Fruit fly (Drosophila melanogaster) whole organism, embryonic: ENCODE results near the gene Atat.
A peak's percentile ranks its signal among the peaks of the same experiment; 100 is the strongest.

Experiments used
- ATbp ChIP-seq: fragments of 200-800 bp; sonication (Bioruptor generic); optimal IDR thresholded peaks from 2 replicates; lab custom pipeline; 2017; ENCODE audit warnings: missing biosample characterization, mild to moderate bottlenecking, missing genetic modification characterization, missing genetic modification reagents
- Bteb2 ChIP-seq: fragments of 200-800 bp; sonication (Bioruptor generic); optimal IDR thresholded peaks from 2 replicates; lab custom pipeline; 2016; ENCODE audit warnings: missing biosample characterization, missing genetic modification characterization
- CG1024 ChIP-seq: fragments of 200-800 bp; sonication (Bioruptor generic); IDR thresholded peaks from 2 replicates; pipeline ENCODE4 v1.3.6; 2022; ENCODE audit warnings: missing biosample characterization, missing genetic modification characterization
- CG10274 ChIP-seq: fragments of 200-800 bp; sonication (Bioruptor generic); optimal IDR thresholded peaks from 3 replicates; lab custom pipeline; 2017; ENCODE audit warnings: missing biosample characterization, mild to moderate bottlenecking, missing genetic modification characterization
- CG12104 ChIP-seq: fragments of 200-800 bp; sonication (Bioruptor generic); optimal IDR thresholded peaks from 3 replicates; lab custom pipeline; 2016; ENCODE audit warnings: missing biosample characterization, missing genetic modification characterization
- CG12236 ChIP-seq: fragments of 200-800 bp; sonication (Bioruptor generic); optimal IDR thresholded peaks from 2 replicates; lab custom pipeline; 2016; ENCODE audit warnings: missing biosample characterization, missing genetic modification characterization
- CG12391 ChIP-seq: fragments of 200-800 bp; sonication (Bioruptor generic); optimal IDR thresholded peaks from 3 replicates; lab custom pipeline; 2018; ENCODE audit warnings: missing biosample characterization, mild to moderate bottlenecking, missing genetic modification characterization, moderate library complexity
- CG12744 ChIP-seq: fragments of 200-800 bp; sonication (Bioruptor generic); optimal IDR thresholded peaks from 2 replicates; lab custom pipeline; 2016; ENCODE audit warnings: missing biosample characterization, missing genetic modification characterization
- CG12942 ChIP-seq: fragments of 200-800 bp; sonication (Bioruptor generic); optimal IDR thresholded peaks from 3 replicates; lab custom pipeline; 2016; ENCODE audit warnings: missing biosample characterization, missing genetic modification characterization
- CG13287 ChIP-seq: fragments of 200-800 bp; sonication (Bioruptor generic); IDR thresholded peaks from 2 replicates; pipeline ENCODE4 v1.3.6; 2022; ENCODE audit warnings: missing biosample characterization, missing genetic modification characterization; ENCODE audit not compliant: partially characterized antibody
- CG13894 ChIP-seq: fragments of 200-800 bp; sonication (Bioruptor generic); optimal IDR thresholded peaks from 3 replicates; lab custom pipeline; 2018; ENCODE audit warnings: missing biosample characterization, mild to moderate bottlenecking, missing genetic modification characterization, moderate library complexity
- CG14965 ChIP-seq: fragments of 200-800 bp; sonication (Bioruptor generic); optimal IDR thresholded peaks from 2 replicates; lab custom pipeline; 2016; ENCODE audit warnings: missing biosample characterization, missing genetic modification characterization, borderline replicate concordance
- CG15479 ChIP-seq: fragments of 200-800 bp; sonication (Bioruptor generic); optimal IDR thresholded peaks from 3 replicates; lab custom pipeline; 2019; ENCODE audit warnings: missing biosample characterization, mild to moderate bottlenecking, missing genetic modification characterization, moderate library complexity
- CG16813 ChIP-seq: fragments of 200-800 bp; sonication (Bioruptor generic); IDR thresholded peaks from 3 replicates; pipeline ENCODE4 v1.3.6; 2022; ENCODE audit warnings: missing biosample characterization, missing genetic modification characterization; ENCODE audit not compliant: partially characterized antibody
- CG17328 ChIP-seq: fragments of 200-800 bp; sonication (Bioruptor generic); IDR thresholded peaks from 2 replicates; pipeline ENCODE4 v1.3.6; 2022; ENCODE audit warnings: missing biosample characterization, missing genetic modification characterization
- CG17361 ChIP-seq: fragments of 200-800 bp; sonication (Bioruptor generic); IDR thresholded peaks from 3 replicates; pipeline ENCODE4 v1.3.6; 2022; ENCODE audit warnings: missing biosample characterization, missing genetic modification characterization
- CG18599 ChIP-seq: fragments of 200-800 bp; sonication (Bioruptor generic); optimal IDR thresholded peaks from 3 replicates; lab custom pipeline; 2017; ENCODE audit warnings: missing biosample characterization, missing genetic modification characterization, mild to moderate bottlenecking, moderate library complexity, missing genetic modification reagents
- CG31224 ChIP-seq: fragments of 200-800 bp; sonication (Bioruptor generic); IDR thresholded peaks from 2 replicates; pipeline ENCODE4 v1.3.6; 2022; ENCODE audit warnings: missing biosample characterization, missing genetic modification characterization
- CG4282 ChIP-seq: fragments of 200-800 bp; sonication (Bioruptor generic); optimal IDR thresholded peaks from 2 replicates; lab custom pipeline; 2016; ENCODE audit warnings: missing biosample characterization, missing genetic modification characterization
- CG4707 ChIP-seq: fragments of 200-800 bp; sonication (Bioruptor generic); optimal IDR thresholded peaks from 2 replicates; lab custom pipeline; 2018; ENCODE audit warnings: missing biosample characterization, mild to moderate bottlenecking, missing genetic modification characterization, moderate library complexity
- CG7928 ChIP-seq: fragments of 200-800 bp; sonication (Bioruptor generic); optimal IDR thresholded peaks from 2 replicates; lab custom pipeline; 2017; ENCODE audit warnings: missing biosample characterization, mild to moderate bottlenecking, missing genetic modification characterization
- CG8281 ChIP-seq: fragments of 200-800 bp; sonication (Bioruptor generic); optimal IDR thresholded peaks from 2 replicates; lab custom pipeline; 2018; ENCODE audit warnings: missing biosample characterization, mild to moderate bottlenecking, missing genetic modification characterization, moderate library complexity
- CG8924 ChIP-seq: fragments of 200-800 bp; optimal IDR thresholded peaks from 3 replicates; lab custom pipeline; 2019; ENCODE audit warnings: missing biosample characterization, mild to moderate bottlenecking, missing genetic modification characterization, moderate library complexity
- D ChIP-seq, 2 experiments: fragments of 200-800 bp in 1 of 2; fragments of >200 bp in 1 of 2; sonication (Bioruptor generic) in 1 of 2; optimal IDR thresholded peaks; 2 replicates in 1 of 2; 3 replicates in 1 of 2; lab custom pipeline; 2017; ENCODE audit warnings: mild to moderate bottlenecking in 1 of 2, missing biosample characterization in 1 of 2, missing genetic modification characterization in 1 of 2, missing genetic modification reagents in 1 of 2
- Doc2 ChIP-seq: fragments of 200-800 bp; sonication (Bioruptor generic); IDR thresholded peaks from 2 replicates; pipeline ENCODE4 v1.3.6; 2022; ENCODE audit warnings: missing biosample characterization, missing genetic modification characterization
- Doc3 ChIP-seq: fragments of 200-800 bp; sonication (Bioruptor generic); IDR thresholded peaks from 3 replicates; pipeline ENCODE4 v1.3.6; 2022; ENCODE audit warnings: missing biosample characterization, missing genetic modification characterization; ENCODE audit not compliant: partially characterized antibody
- Dref ChIP-seq: fragments of 200-800 bp; sonication (Bioruptor generic); IDR thresholded peaks from 2 replicates; pipeline ENCODE4 v1.3.6; 2022; ENCODE audit warnings: missing biosample characterization, missing genetic modification characterization
- E2f2 ChIP-seq: fragments of 200-800 bp; sonication (Bioruptor generic); IDR thresholded peaks from 2 replicates; pipeline ENCODE4 v1.3.6; 2022; ENCODE audit warnings: missing biosample characterization, missing genetic modification characterization
- Hmr ChIP-seq: fragments of 200-800 bp; sonication (Bioruptor generic); optimal IDR thresholded peaks from 3 replicates; lab custom pipeline; 2017; ENCODE audit warnings: mild to moderate bottlenecking, missing biosample characterization, missing genetic modification reagents, missing genetic modification characterization
- Lpt ChIP-seq: fragments of >200 bp; optimal IDR thresholded peaks from 2 replicates; lab custom pipeline; 2018; ENCODE audit warnings: missing biosample characterization, missing genetic modification characterization
- Med ChIP-seq: fragments of 200-800 bp; sonication (Bioruptor generic); peaks from one replicate; lab custom pipeline; 2016; ENCODE audit warnings: missing biosample characterization, missing genetic modification characterization, mild to moderate bottlenecking, inconsistent platforms, moderate library complexity
- al ChIP-seq: fragments of 200-800 bp; sonication (Bioruptor generic); IDR thresholded peaks from 2 replicates; pipeline ENCODE4 v1.3.6; 2022; ENCODE audit warnings: missing biosample characterization, missing genetic modification characterization
- amos ChIP-seq: fragments of 200-800 bp; sonication (Bioruptor generic); IDR thresholded peaks from 2 replicates; pipeline ENCODE4 v1.3.6; 2022; ENCODE audit warnings: missing biosample characterization, missing genetic modification characterization; ENCODE audit not compliant: partially characterized antibody
- chif ChIP-seq, 2 experiments: fragments of 200-800 bp; sonication (Bioruptor generic); optimal IDR thresholded peaks; 3 replicates each; lab custom pipeline; 2016; ENCODE audit warnings: missing biosample characterization in 2 of 2, missing genetic modification characterization in 2 of 2
- chinmo ChIP-seq: fragments of 200-800 bp; sonication (Bioruptor generic); IDR thresholded peaks from 4 replicates; pipeline ENCODE4 v1.3.6; 2022; ENCODE audit warnings: missing biosample characterization, missing genetic modification characterization; ENCODE audit not compliant: partially characterized antibody
- dmrt99B ChIP-seq: fragments of 200-800 bp; sonication (Bioruptor generic); optimal IDR thresholded peaks from 2 replicates; lab custom pipeline; 2018; ENCODE audit warnings: missing biosample characterization, mild to moderate bottlenecking, missing genetic modification characterization, moderate library complexity
- dpn ChIP-seq, 2 experiments: fragments of 200-800 bp; sonication (Bioruptor generic); optimal IDR thresholded peaks; 3 replicates each; lab custom pipeline; 2016; ENCODE audit warnings: missing biosample characterization in 2 of 2, missing genetic modification characterization in 2 of 2
- fu2 ChIP-seq: fragments of 200-800 bp; sonication (Bioruptor generic); optimal IDR thresholded peaks from 2 replicates; lab custom pipeline; 2016; ENCODE audit warnings: missing biosample characterization, missing genetic modification characterization
- grn ChIP-seq: fragments of 200-800 bp; sonication (Bioruptor generic); optimal IDR thresholded peaks from 3 replicates; lab custom pipeline; 2017; ENCODE audit warnings: missing biosample characterization, missing genetic modification characterization
- jigr1 ChIP-seq: fragments of 200-800 bp; sonication (Bioruptor generic); IDR thresholded peaks from 3 replicates; pipeline ENCODE4 v1.3.6; 2022; ENCODE audit warnings: missing biosample characterization, missing genetic modification characterization
- lbe ChIP-seq: fragments of 200-800 bp; sonication (Bioruptor generic); optimal IDR thresholded peaks from 2 replicates; lab custom pipeline; 2016; ENCODE audit warnings: missing biosample characterization, mild to moderate bottlenecking, missing genetic modification characterization
- lilli ChIP-seq: fragments of 200-800 bp; sonication (Bioruptor generic); optimal IDR thresholded peaks from 3 replicates; lab custom pipeline; 2016; ENCODE audit warnings: missing biosample characterization, missing genetic modification characterization
- ro ChIP-seq: fragments of 200-800 bp; sonication (Bioruptor generic); IDR thresholded peaks from 2 replicates; pipeline ENCODE4 v1.3.6; 2022; ENCODE audit warnings: missing biosample characterization, missing genetic modification characterization
- row ChIP-seq: fragments of 200-800 bp; sonication (Bioruptor generic); IDR thresholded peaks from 3 replicates; pipeline ENCODE4 v1.3.6; 2022; ENCODE audit warnings: missing biosample characterization, missing genetic modification characterization
- sens-2 ChIP-seq: fragments of 200-800 bp; sonication (Bioruptor generic); IDR thresholded peaks from 2 replicates; pipeline ENCODE4 v1.3.6; 2022; ENCODE audit warnings: missing biosample characterization, missing genetic modification characterization
- ssp ChIP-seq: fragments of 200-800 bp; sonication (Bioruptor generic); IDR thresholded peaks from 2 replicates; pipeline ENCODE4 v1.3.6; 2022; ENCODE audit warnings: missing biosample characterization, missing genetic modification characterization
- tll ChIP-seq, 2 experiments: fragments of 200-800 bp in 1 of 2; fragments of >200 bp in 1 of 2; sonication (Bioruptor generic) in 1 of 2; optimal IDR thresholded peaks; 2 replicates each; lab custom pipeline; 2017 to 2019; ENCODE audit warnings: missing biosample characterization in 2 of 2, missing genetic modification characterization in 2 of 2, mild to moderate bottlenecking in 1 of 2, moderate library complexity in 1 of 2
- tup ChIP-seq: fragments of 200-800 bp; sonication (Bioruptor generic); optimal IDR thresholded peaks from 2 replicates; lab custom pipeline; 2016; ENCODE audit warnings: missing biosample characterization, mild to moderate bottlenecking, missing genetic modification characterization, moderate library complexity

The Atat gene

dm6 chr3L:9426656-9427294, at the start of gene Atat, which contains the start of gene Shc (continued):
- peak; percentile 98 for TF ChIP-seq ro (GFP tag; lab: Robert Waterston, UW)
- peak; percentile 92 for TF ChIP-seq CG8281 (tag; lab: Kevin White, UChicago)
- TF ChIP-seq CG10274 (GFP tag; lab: Kevin White, UChicago), result peak; percentile 95
- TF ChIP-seq Doc3, result peak; percentile 90
- TF ChIP-seq Doc2, result peak; percentile 98
- peak; percentile 53; the same call in 2 of the 4 replicates for TF ChIP-seq chinmo (GFP tag; lab: Robert Waterston, UW)
- TF ChIP-seq Med (GFP tag; lab: Kevin White, UChicago), result peak; percentile 100
- peak; percentile 86 for TF ChIP-seq E2f2 (GFP tag; lab: Robert Waterston, UW)
- TF ChIP-seq CG15479 (GFP tag; lab: Kevin White, UChicago), result peak; percentile 12
- TF ChIP-seq lilli (GFP tag; lab: Kevin White, UChicago), result peak; percentile 100
- TF ChIP-seq Bteb2, result peak; percentile 99
- peak; percentile 50 to 94 for TF ChIP-seq tll (GFP tag; optimal IDR thresholded peaks at IDR 0.05; lab: Kevin White, UChicago)
- TF ChIP-seq tup, result peak; percentile 99
- TF ChIP-seq CG12236 (GFP tag; lab: Kevin White, UChicago), result peak; percentile 98
- TF ChIP-seq al (GFP tag; lab: Robert Waterston, UW), result peak; percentile 100
- TF ChIP-seq jigr1, result peak; percentile 100
- peak; percentile 98 for TF ChIP-seq CG31224
- peak; percentile 98 for TF ChIP-seq CG17361 (GFP tag; lab: Robert Waterston, UW)
- peak; percentile 98 for TF ChIP-seq CG8924 (tag; lab: Kevin White, UChicago)
- TF ChIP-seq CG13287 (GFP tag; lab: Robert Waterston, UW), result peak; percentile 94
- TF ChIP-seq CG4707 (GFP tag; lab: Kevin White, UChicago), result peak; percentile 81
- peak; percentile 99 for TF ChIP-seq CG13894
- peak; percentile 99 for TF ChIP-seq CG12744 (GFP tag; lab: Kevin White, UChicago)
- TF ChIP-seq Dref (GFP tag; lab: Robert Waterston, UW), result peak; percentile 87
- TF ChIP-seq amos (GFP tag; lab: Robert Waterston, UW), result peak; percentile 88
- peak; percentile 100 for TF ChIP-seq fu2 (GFP tag; lab: Kevin White, UChicago)
- peak; percentile 96 for TF ChIP-seq CG1024 (GFP tag; lab: Robert Waterston, UW)
- TF ChIP-seq lbe (GFP tag; lab: Kevin White, UChicago), result peak; percentile 97
- peak; percentile 100 for TF ChIP-seq CG12942 (GFP tag; lab: Kevin White, UChicago)
- peak; percentile 99 for TF ChIP-seq CG18599 (GFP tag; lab: Kevin White, UChicago)
- peak; percentile 93 for TF ChIP-seq ATbp
- TF ChIP-seq CG12104 (GFP tag; lab: Kevin White, UChicago), result peak; percentile 98
- peak; percentile 96 for TF ChIP-seq CG16813 (GFP tag; lab: Robert Waterston, UW)
- TF ChIP-seq dmrt99B, result peak; percentile 97
- peak; percentile 99 for TF ChIP-seq CG12391 (tag; lab: Kevin White, UChicago)
- TF ChIP-seq CG17328 (GFP tag; lab: Robert Waterston, UW), result peak; percentile 99
- TF ChIP-seq ssp (GFP tag; lab: Robert Waterston, UW), result peak; percentile 97
- peak; percentile 85 for TF ChIP-seq CG7928
- peak; percentile 98 for TF ChIP-seq sens-2 (GFP tag; lab: Robert Waterston, UW)
- peak; percentile 100 for TF ChIP-seq dpn (GFP tag; optimal IDR thresholded peaks at IDR 0.05; lab: Kevin White, UChicago)
- TF ChIP-seq row (GFP tag; lab: Robert Waterston, UW), result peak; percentile 100
- TF ChIP-seq CG14965, result peak; percentile 91
- TF ChIP-seq Hmr (GFP tag; lab: Kevin White, UChicago), result peak; percentile 99
- TF ChIP-seq Lpt (GFP tag; lab: Kevin White, UChicago), result no peak
- peak; percentile 87 for TF ChIP-seq grn
- TF ChIP-seq chif (GFP tag; optimal IDR thresholded peaks at IDR 0.05; lab: Kevin White, UChicago), result peak; percentile 99 to 100
- no peak for TF ChIP-seq D (optimal IDR thresholded peaks at IDR 0.05; lab: Kevin White, UChicago)
- peak; percentile 97 for TF ChIP-seq D (GFP tag; optimal IDR thresholded peaks at IDR 0.05; lab: Kevin White, UChicago)
- TF ChIP-seq CG4282 (GFP tag; lab: Kevin White, UChicago), result peak; percentile 100
